Fruit fly (Drosophila melanogaster) whole organism, embryonic: ENCODE results near the gene Ns1.
A peak's percentile ranks its signal among the peaks of the same experiment; 100 is the strongest.

ENCODE experiments used
- CG11093 ChIP-seq: fragments of 200-800 bp; sonication (Bioruptor generic); IDR thresholded peaks from 3 replicates; pipeline ENCODE4 v1.3.6; 2022; ENCODE audit warnings: missing biosample characterization, missing genetic modification characterization
- CG13424 ChIP-seq: fragments of 200-800 bp; sonication (Bioruptor generic); optimal IDR thresholded peaks from 2 replicates; lab custom pipeline; 2019; ENCODE audit warnings: missing biosample characterization, mild to moderate bottlenecking, missing genetic modification characterization, moderate library complexity
- CG16779 ChIP-seq: fragments of 200-800 bp; sonication (Bioruptor generic); IDR thresholded peaks from 2 replicates; pipeline ENCODE4 v1.3.6; 2022; ENCODE audit warnings: missing biosample characterization, missing genetic modification characterization
- CG4820 ChIP-seq: fragments of 200-800 bp; sonication (Bioruptor generic); optimal IDR thresholded peaks from 3 replicates; lab custom pipeline; 2016; ENCODE audit warnings: missing biosample characterization, missing genetic modification characterization
- CG6689 ChIP-seq: fragments of 200-800 bp; sonication (Bioruptor generic); IDR thresholded peaks from 2 replicates; pipeline ENCODE4 v1.3.6; 2022; ENCODE audit warnings: missing biosample characterization, missing genetic modification characterization
- D19B ChIP-seq: fragments of 200-800 bp; sonication (Bioruptor generic); optimal IDR thresholded peaks from 2 replicates; lab custom pipeline; 2017; ENCODE audit warnings: missing biosample characterization, mild to moderate bottlenecking, missing genetic modification characterization
- Gsc ChIP-seq: fragments of 200-800 bp; sonication (Bioruptor generic); IDR thresholded peaks from 2 replicates; pipeline ENCODE4 v1.3.6; 2022; ENCODE audit warnings: missing biosample characterization, missing genetic modification characterization
- NK7.1 ChIP-seq: fragments of 200-800 bp; sonication (Bioruptor generic); optimal IDR thresholded peaks from 3 replicates; lab custom pipeline; 2016; ENCODE audit warnings: missing biosample characterization, missing genetic modification characterization
- bab2 ChIP-seq: fragments of 200-800 bp; sonication (Bioruptor generic); optimal IDR thresholded peaks from 2 replicates; lab custom pipeline; 2016; ENCODE audit warnings: missing biosample characterization, missing genetic modification characterization
- bigmax ChIP-seq: fragments of 200-800 bp; sonication (Bioruptor generic); optimal IDR thresholded peaks from 2 replicates; lab custom pipeline; 2018; ENCODE audit warnings: missing biosample characterization, mild to moderate bottlenecking, missing genetic modification characterization
- mld ChIP-seq: fragments of 200-800 bp; sonication (Bioruptor generic); IDR thresholded peaks from 3 replicates; pipeline ENCODE4 v1.3.6; 2022; ENCODE audit warnings: missing biosample characterization, missing genetic modification characterization; ENCODE audit not compliant: partially characterized antibody
- onecut ChIP-seq: fragments of 200-800 bp; sonication (Bioruptor generic); IDR thresholded peaks from 2 replicates; pipeline ENCODE4 v1.3.6; 2022; ENCODE audit warnings: missing biosample characterization, missing genetic modification characterization
- scrt ChIP-seq: fragments of 200-800 bp; sonication (Bioruptor generic); optimal IDR thresholded peaks from 2 replicates; lab custom pipeline; 2018; ENCODE audit warnings: missing biosample characterization, mild to moderate bottlenecking, missing genetic modification characterization, moderate library complexity
- tin ChIP-seq: fragments of 200-800 bp; sonication (Bioruptor generic); optimal IDR thresholded peaks from 3 replicates; lab custom pipeline; 2016; ENCODE audit warnings: missing biosample characterization, missing genetic modification characterization

DNA sequence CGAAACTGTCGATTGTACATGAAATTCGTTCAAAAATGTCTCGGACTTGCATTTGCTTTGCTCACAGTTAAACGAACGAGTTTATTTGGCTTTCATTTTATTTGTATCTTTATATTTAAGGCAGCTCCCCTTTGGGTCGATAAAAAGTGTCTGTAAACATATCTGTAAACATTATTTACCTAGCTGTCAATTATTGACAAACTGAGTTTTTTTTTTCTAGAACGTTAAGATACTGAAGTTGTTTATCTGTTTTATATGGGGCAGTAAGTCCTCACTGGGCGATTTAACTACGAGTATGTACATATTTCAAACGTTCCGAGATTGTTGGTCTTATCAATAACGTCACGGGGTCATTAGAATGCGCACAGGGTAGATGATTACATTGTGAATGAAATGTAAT is 43.2 kb upstream of the Ns1 start:
- no peak for TF ChIP-seq CG4820 (GFP tag; lab: Kevin White, UChicago)
- no peak for TF ChIP-seq scrt (GFP tag; lab: Kevin White, UChicago)
- TF ChIP-seq tin: no peak
- TF ChIP-seq bab2 (GFP tag; lab: Kevin White, UChicago): no peak
- TF ChIP-seq CG13424: peak; percentile 22
- TF ChIP-seq D19B (GFP tag; lab: Kevin White, UChicago): no peak
- TF ChIP-seq onecut (GFP tag; lab: Robert Waterston, UW): peak; percentile 15; the same call in 1 of the 2 replicates
- no peak for TF ChIP-seq bigmax (GFP tag; lab: Kevin White, UChicago)
- no peak for TF ChIP-seq CG16779 (GFP tag; lab: Robert Waterston, UW)
- TF ChIP-seq NK7.1 (GFP tag; lab: Kevin White, UChicago): no peak
- no peak for TF ChIP-seq CG11093 (GFP tag; lab: Robert Waterston, UW)
- no peak for TF ChIP-seq Gsc (GFP tag; lab: Robert Waterston, UW)
- TF ChIP-seq mld (GFP tag; lab: Robert Waterston, UW): no peak
- no peak for TF ChIP-seq CG6689 (GFP tag; lab: Robert Waterston, UW)
